Worm (Caenorhabditis elegans) whole organism, L3 larva: ENCODE data around the gene Y71H2AM.12.

ENCODE experiments used
- egl-27 ChIP-seq: sonication (generic microtip); optimal IDR thresholded peaks from 4 replicates; lab custom pipeline; 2017; ENCODE audit warnings: missing biosample characterization, missing genetic modification reagents, missing genetic modification characterization
- nhr-43 ChIP-seq: sonication (generic microtip); optimal IDR thresholded peaks from 2 replicates; lab custom pipeline; 2016; ENCODE audit warnings: mild to moderate bottlenecking, missing genetic modification characterization, missing compliant biosample characterization; ENCODE audit not compliant: poor library complexity, severe bottlenecking
- pqm-1 ChIP-seq: fragments of 150-350 bp; optimal IDR thresholded peaks from 2 replicates; lab custom pipeline; 2017; ENCODE audit warnings: missing biosample characterization, missing genetic modification characterization, inconsistent platforms
- skn-1 ChIP-seq: fragments of 150-350 bp; optimal IDR thresholded peaks from 2 replicates; lab custom pipeline; 2014; ENCODE audit warnings: missing biosample characterization, missing genetic modification characterization
- snpc-4 ChIP-seq: fragments of 150-350 bp; optimal IDR thresholded peaks from 2 replicates; lab custom pipeline; 2014; ENCODE audit warnings: missing biosample characterization, missing genetic modification characterization

DNA sequence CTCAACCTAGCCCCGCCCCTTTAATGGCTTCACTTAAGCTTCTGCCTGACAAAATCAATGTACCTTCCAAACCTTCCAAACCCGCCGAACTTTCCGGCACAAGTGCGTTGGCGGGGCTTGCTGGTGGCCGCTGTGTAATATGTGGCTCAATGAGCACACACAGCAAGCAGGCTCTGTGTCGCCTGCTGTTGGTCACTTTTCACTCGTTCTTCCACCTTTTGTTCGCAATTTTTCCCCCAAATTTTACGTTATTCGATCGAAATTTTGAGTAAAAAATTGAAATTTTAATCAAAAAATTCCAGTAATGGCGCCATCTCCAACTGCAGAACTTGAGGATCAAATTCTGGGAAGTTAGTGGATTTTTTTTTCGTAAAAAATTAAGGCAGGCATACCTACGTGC, 33.3 kb downstream of the Y71H2AM.12 start, which contains the start of gene set-27:
- TF ChIP-seq nhr-43 (no peak), snpc-4 (tag; lab: Kevin White, UChicago) (no peak), pqm-1 (tag; lab: Kevin White, UChicago) (no peak), egl-27 (tag; lab: Kevin White, UChicago) (no peak), skn-1 (no peak)
